Fruit fly (Drosophila melanogaster) Kc167 (cell line): Measurements from ENCODE around the gene neb.

Experiments
- Myc ChIP-seq: fragments of >200 bp; optimal IDR thresholded peaks from 2 replicates; lab custom pipeline; 2017; ENCODE audit warnings: missing external identifiers
- Sin3A ChIP-seq: fragments of >200 bp; optimal IDR thresholded peaks from 2 replicates; lab custom pipeline; 2018; ENCODE audit warnings: missing external identifiers
- h ChIP-seq: fragments of >200 bp; optimal IDR thresholded peaks from 3 replicates; lab custom pipeline; 2018; ENCODE audit warnings: missing external identifiers
- insv ChIP-seq: fragments of >200 bp; optimal IDR thresholded peaks from 3 replicates; lab custom pipeline; 2018; ENCODE audit warnings: missing external identifiers
- psq ChIP-seq: fragments of >200 bp; optimal IDR thresholded peaks from 2 replicates; lab custom pipeline; 2017; ENCODE audit warnings: missing external identifiers
- ttk ChIP-seq: sonication (Bioruptor generic); optimal IDR thresholded peaks from 2 replicates; lab custom pipeline; 2017; ENCODE audit warnings: missing external identifiers

neb gene

dm6 chr2L:20086295-20087096, 10.9 kb downstream of the neb start:
- TF ChIP-seq ttk (lab: Kevin White, UChicago) (no peak), Sin3A (no peak), Myc (no peak), insv (lab: Kevin White, UChicago) (no peak), h (lab: Kevin White, UChicago) (no peak), psq (lab: Kevin White, UChicago) (no peak)

- TF ChIP-seq Sin3A (no peak), h (lab: Kevin White, UChicago) (no peak), insv (lab: Kevin White, UChicago) (no peak), ttk (lab: Kevin White, UChicago) (no peak), psq (lab: Kevin White, UChicago) (no peak), Myc (no peak)
Observed at dm6 chr2L:20091094-20091679, 15.6 kb downstream of the neb start, which contains the start of the genes CG10747 and Pyroxd1. Gene CG10747, minus strand, starts transcription at chr2L:20091348. Gene Pyroxd1, plus strand, starts transcription at chr2L:20091435.

- TF ChIP-seq h (lab: Kevin White, UChicago) (no peak), ttk (lab: Kevin White, UChicago) (no peak), Myc (no peak), insv (lab: Kevin White, UChicago) (no peak), Sin3A (no peak), psq (lab: Kevin White, UChicago) (no peak)
Observed at dm6 chr2L:20093794-20094193, 18.2 kb downstream of the neb start, which contains the start of the genes Taf13 and nesd. Gene Taf13, minus strand, starts transcription at chr2L:20093849. Gene nesd, plus strand, starts transcription at chr2L:20093972.

- TF ChIP-seq ttk (lab: Kevin White, UChicago) (no peak), Sin3A (no peak), Myc (no peak), h (lab: Kevin White, UChicago) (no peak), insv (lab: Kevin White, UChicago) (no peak), psq (lab: Kevin White, UChicago) (no peak)
Observed at dm6 chr2L:20097105-20097631, 21.6 kb downstream of the neb start, which contains the start of the genes mRpS18B and Kua. Gene mRpS18B, minus strand, starts transcription at chr2L:20097253. Gene Kua, plus strand, starts transcription at chr2L:20097581.

- TF ChIP-seq Myc: no peak
- TF ChIP-seq psq (lab: Kevin White, UChicago): no peak
- no peak for TF ChIP-seq h (lab: Kevin White, UChicago)
- TF ChIP-seq insv (lab: Kevin White, UChicago): no peak
- no peak for TF ChIP-seq ttk (lab: Kevin White, UChicago)
- no peak for TF ChIP-seq Sin3A
Observed at dm6 chr2L:20097773-20098172, 22.2 kb downstream of the neb start.

dm6 chr2L:20098194-20098593, 22.6 kb downstream of the neb start:
- TF ChIP-seq h (lab: Kevin White, UChicago): no peak
- no peak for TF ChIP-seq ttk (lab: Kevin White, UChicago)
- no peak for TF ChIP-seq Sin3A
- no peak for TF ChIP-seq insv (lab: Kevin White, UChicago)
- TF ChIP-seq Myc: no peak
- TF ChIP-seq psq (lab: Kevin White, UChicago): no peak

DNA sequence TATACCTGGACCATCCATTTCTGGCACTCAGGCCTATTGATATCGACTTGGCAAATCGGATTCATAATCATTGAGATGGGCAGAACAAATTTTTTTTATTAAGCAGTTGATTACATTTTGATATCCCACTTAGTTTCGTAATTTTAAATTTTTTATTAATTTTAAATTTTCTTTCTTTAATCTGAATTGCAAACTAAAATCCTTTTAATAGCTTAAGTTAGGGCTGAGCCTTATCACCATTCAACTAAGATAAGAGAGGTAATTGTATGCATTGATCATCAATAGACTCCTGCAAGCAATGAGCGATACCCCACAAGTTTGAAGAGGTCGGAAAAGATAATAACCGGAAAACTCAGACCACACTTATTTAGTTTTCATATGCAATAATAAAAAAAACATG, 28.5 kb downstream of the neb start, which contains the start of gene CG13970:
TSS of gene CG13970 (minus strand) at position 101 of the 400 bp plus-strand sequence.
- TF ChIP-seq ttk (lab: Kevin White, UChicago) (no peak), Myc (no peak), insv (lab: Kevin White, UChicago) (no peak), psq (lab: Kevin White, UChicago) (no peak), Sin3A (no peak), h (lab: Kevin White, UChicago) (no peak)

dm6 chr2L:20104526-20104925, 29.0 kb downstream of the neb start:
- no peak for TF ChIP-seq Sin3A
- no peak for TF ChIP-seq psq (lab: Kevin White, UChicago)
- TF ChIP-seq Myc: no peak
- TF ChIP-seq ttk (lab: Kevin White, UChicago): no peak
- TF ChIP-seq insv (lab: Kevin White, UChicago): no peak
- TF ChIP-seq h (lab: Kevin White, UChicago): no peak

DNA sequence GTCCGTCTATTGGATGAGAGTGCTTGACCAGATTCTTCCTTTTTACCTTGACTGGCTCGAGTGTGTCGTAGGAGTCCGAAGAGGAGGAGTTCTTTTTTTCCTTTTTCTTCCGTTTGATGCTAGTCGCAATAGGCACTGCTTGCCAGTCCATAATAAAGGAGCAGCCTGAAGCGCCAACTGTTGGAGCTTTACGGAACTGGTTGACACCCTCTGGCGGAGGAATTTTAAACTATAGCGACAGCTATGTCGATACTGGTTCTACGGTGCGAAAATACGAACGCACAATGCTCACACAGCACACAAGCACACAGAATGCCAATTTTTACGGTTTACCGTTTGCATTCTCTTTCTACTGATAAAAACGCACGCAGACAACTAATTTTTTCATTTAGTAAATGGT, 31.0 kb downstream of the neb start:
- no peak for TF ChIP-seq Myc
- TF ChIP-seq Sin3A: no peak
- TF ChIP-seq h (lab: Kevin White, UChicago): no peak
- TF ChIP-seq insv (lab: Kevin White, UChicago): no peak
- TF ChIP-seq psq (lab: Kevin White, UChicago): no peak
- TF ChIP-seq ttk (lab: Kevin White, UChicago): no peak

DNA sequence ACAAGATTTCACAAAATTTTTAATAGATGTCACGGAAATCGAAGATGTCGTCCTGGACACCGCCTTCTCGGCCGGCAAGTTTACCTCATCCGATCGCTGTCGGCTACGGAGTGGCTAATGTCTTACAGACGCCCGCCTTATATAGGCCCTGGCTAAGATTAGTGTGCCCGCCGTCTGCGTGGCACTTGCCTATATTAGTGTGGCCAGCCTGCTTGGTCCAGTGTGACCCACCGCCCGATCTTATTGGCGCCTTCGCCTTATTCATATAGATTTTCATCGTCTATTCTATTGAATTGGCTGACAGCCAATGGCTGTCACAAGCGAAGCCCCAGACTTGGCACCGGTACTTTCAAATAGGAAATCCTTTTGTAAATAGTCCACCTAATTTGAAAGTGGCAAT, 40.3 kb downstream of the neb start:
- TF ChIP-seq Myc (no peak), Sin3A (no peak), insv (lab: Kevin White, UChicago) (no peak), ttk (lab: Kevin White, UChicago) (no peak), psq (lab: Kevin White, UChicago) (no peak), h (lab: Kevin White, UChicago) (no peak)

DNA sequence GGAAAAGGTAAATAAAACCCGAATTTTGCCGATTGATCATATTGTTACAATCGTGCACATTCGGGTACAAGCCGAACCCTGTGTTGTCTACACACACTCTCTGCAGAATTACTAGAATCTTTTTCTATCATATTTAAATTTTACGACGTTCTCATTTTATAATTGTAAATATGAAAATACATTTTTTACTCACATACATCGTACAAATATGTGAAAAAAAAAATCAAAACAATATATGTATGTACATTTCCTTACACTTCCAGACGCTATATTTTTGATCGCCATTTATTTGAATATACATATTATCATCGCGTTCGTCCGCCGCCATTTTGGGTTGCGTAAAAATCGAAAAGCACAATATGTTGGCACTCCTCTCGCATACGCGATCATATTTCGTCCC, 42.2 kb downstream of the neb start:
- no peak for TF ChIP-seq Myc
- TF ChIP-seq Sin3A: no peak
- TF ChIP-seq psq (lab: Kevin White, UChicago): no peak
- TF ChIP-seq insv (lab: Kevin White, UChicago): no peak
- TF ChIP-seq h (lab: Kevin White, UChicago): no peak
- TF ChIP-seq ttk (lab: Kevin White, UChicago): no peak
